Worm (Caenorhabditis elegans) whole organism, late embryonic: ENCODE data around the gene fbxa-208.
A peak's percentile ranks its signal among the peaks of the same experiment; 100 is the strongest.

ENCODE experiments used
- C38D4.7 ChIP-seq: fragments of 200-800 bp; sonication (Bioruptor generic); optimal IDR thresholded peaks from 2 replicates; lab custom pipeline; 2018; ENCODE audit warnings: mild to moderate bottlenecking, missing genetic modification characterization, moderate library complexity, missing compliant biosample characterization
- K09A11.1 ChIP-seq: sonication (generic microtip); optimal IDR thresholded peaks from 2 replicates; lab custom pipeline; 2017; ENCODE audit warnings: antibody characterized with exemption, mild to moderate bottlenecking, missing genetic modification characterization, missing compliant biosample characterization; ENCODE audit not compliant: insufficient read depth
- ceh-2 ChIP-seq: sonication (generic microtip); optimal IDR thresholded peaks from 2 replicates; lab custom pipeline; 2016; ENCODE audit warnings: missing genotype, missing genetic modification characterization, missing compliant biosample characterization
- ceh-45 ChIP-seq: fragments of 200-800 bp; sonication (Bioruptor generic); IDR thresholded peaks from 2 replicates; pipeline ENCODE4 v1.3.6; 2022; ENCODE audit warnings: missing genetic modification reagents, missing genetic modification characterization, missing compliant biosample characterization
- ceh-9 ChIP-seq: sonication (generic microtip); optimal IDR thresholded peaks from 2 replicates; lab custom pipeline; 2016; ENCODE audit warnings: mild to moderate bottlenecking, missing genetic modification characterization, inconsistent platforms, missing compliant biosample characterization
- che-1 ChIP-seq: sonication (generic microtip); optimal IDR thresholded peaks from 2 replicates; lab custom pipeline; 2016; ENCODE audit warnings: mild to moderate bottlenecking, missing genetic modification characterization, missing compliant biosample characterization
- dmd-4 ChIP-seq: sonication (generic microtip); optimal IDR thresholded peaks from 2 replicates; lab custom pipeline; 2016; ENCODE audit warnings: borderline replicate concordance, missing genetic modification characterization, missing compliant biosample characterization
- dve-1 ChIP-seq: sonication (generic microtip); optimal IDR thresholded peaks from 2 replicates; lab custom pipeline; 2017; ENCODE audit warnings: antibody characterized with exemption, mild to moderate bottlenecking, missing genetic modification characterization, missing compliant biosample characterization
- elt-2 ChIP-seq: sonication (generic microtip); optimal IDR thresholded peaks from 2 replicates; lab custom pipeline; 2016; ENCODE audit warnings: missing genetic modification reagents, missing genetic modification characterization, missing compliant biosample characterization
- elt-4 ChIP-seq: sonication (generic microtip); optimal IDR thresholded peaks from 2 replicates; lab custom pipeline; 2016; ENCODE audit warnings: missing genetic modification characterization, missing compliant biosample characterization
- ets-4 ChIP-seq: sonication (generic microtip); optimal IDR thresholded peaks from 2 replicates; lab custom pipeline; 2016; ENCODE audit warnings: missing genetic modification characterization, missing compliant biosample characterization
- fkh-10 ChIP-seq: fragments of 150-350 bp; optimal IDR thresholded peaks from 2 replicates; lab custom pipeline; 2014; ENCODE audit warnings: missing biosample characterization, missing genetic modification reagents, missing genetic modification characterization
- gmeb-2 ChIP-seq: sonication (generic microtip); optimal IDR thresholded peaks from 2 replicates; lab custom pipeline; 2016; ENCODE audit warnings: missing genetic modification characterization, inconsistent platforms, missing compliant biosample characterization
- hlh-30 ChIP-seq: sonication (generic microtip); optimal IDR thresholded peaks from 2 replicates; lab custom pipeline; 2017; ENCODE audit warnings: antibody characterized with exemption, missing genetic modification characterization, missing compliant biosample characterization; ENCODE audit not compliant: insufficient read depth
- hlh-6 ChIP-seq: sonication (generic microtip); optimal IDR thresholded peaks from 2 replicates; lab custom pipeline; 2016; ENCODE audit warnings: missing genotype, missing genetic modification characterization, missing compliant biosample characterization
- lim-6 ChIP-seq: sonication (generic microtip); optimal IDR thresholded peaks from 2 replicates; lab custom pipeline; 2016; ENCODE audit warnings: missing genetic modification characterization, missing compliant biosample characterization
- madf-2 ChIP-seq: sonication (generic microtip); optimal IDR thresholded peaks from 2 replicates; lab custom pipeline; 2017; ENCODE audit warnings: missing genetic modification characterization, missing compliant biosample characterization
- mec-3 ChIP-seq: sonication (generic microtip); optimal IDR thresholded peaks from 2 replicates; lab custom pipeline; 2016; ENCODE audit warnings: borderline replicate concordance, missing genetic modification characterization, missing compliant biosample characterization
- nhr-11 ChIP-seq: fragments of 150-350 bp; optimal IDR thresholded peaks from 2 replicates; lab custom pipeline; 2014; ENCODE audit warnings: missing biosample characterization, missing genetic modification characterization
- npax-4 ChIP-seq: sonication (generic microtip); optimal IDR thresholded peaks from 2 replicates; lab custom pipeline; 2016; ENCODE audit warnings: missing genetic modification characterization, missing compliant biosample characterization
- pax-1 ChIP-seq: fragments of 150-350 bp; optimal IDR thresholded peaks from 2 replicates; lab custom pipeline; 2014; ENCODE audit warnings: missing biosample characterization, missing genetic modification characterization
- pha-2 ChIP-seq: sonication (generic microtip); optimal IDR thresholded peaks from 2 replicates; lab custom pipeline; 2017; ENCODE audit warnings: mild to moderate bottlenecking, missing genetic modification characterization, missing compliant biosample characterization
- pha-4 ChIP-seq: fragments of 150-350 bp; optimal IDR thresholded peaks from 2 replicates; lab custom pipeline; 2018; ENCODE audit warnings: missing biosample characterization, missing genetic modification reagents, missing genetic modification characterization
- pqm-1 ChIP-seq: sonication (generic microtip); optimal IDR thresholded peaks from 2 replicates; lab custom pipeline; 2016; ENCODE audit warnings: missing genetic modification characterization, missing compliant biosample characterization
- sox-2 ChIP-seq: fragments of 200-800 bp; sonication (Bioruptor generic); IDR thresholded peaks from 2 replicates; pipeline ENCODE4 v1.3.6; 2022; ENCODE audit warnings: missing genetic modification reagents, missing genetic modification characterization, missing compliant biosample characterization
- sox-4 ChIP-seq: sonication (generic microtip); optimal IDR thresholded peaks from 2 replicates; lab custom pipeline; 2017; ENCODE audit warnings: mild to moderate bottlenecking, missing genetic modification characterization, inconsistent platforms, missing compliant biosample characterization
- syd-9 ChIP-seq: sonication (generic microtip); optimal IDR thresholded peaks from 2 replicates; lab custom pipeline; 2016; ENCODE audit warnings: mild to moderate bottlenecking, missing genetic modification characterization, moderate library complexity, missing compliant biosample characterization
- unc-3 ChIP-seq, 2 experiments: fragments of 200-800 bp in 1 of 2; sonication (Bioruptor generic) in 1 of 2; sonication (generic microtip) in 1 of 2; conservative IDR thresholded peaks in 1 of 2; optimal IDR thresholded peaks in 1 of 2; 2 replicates each; pipeline versions ENCODE4 v1.3.6 to Lab custom; 2016 to 2022; ENCODE audit warnings: missing compliant biosample characterization in 2 of 2, missing genetic modification characterization in 2 of 2, missing genetic modification reagents in 1 of 2
- unc-42 ChIP-seq: sonication (generic microtip); optimal IDR thresholded peaks from 2 replicates; lab custom pipeline; 2016; ENCODE audit warnings: missing genotype, missing genetic modification characterization, missing compliant biosample characterization
- unc-86 ChIP-seq: sonication (generic microtip); optimal IDR thresholded peaks from 2 replicates; lab custom pipeline; 2016; ENCODE audit warnings: missing genetic modification characterization, missing compliant biosample characterization
- ztf-16 ChIP-seq: sonication (generic microtip); optimal IDR thresholded peaks from 2 replicates; lab custom pipeline; 2017; ENCODE audit warnings: missing genetic modification characterization, missing compliant biosample characterization

Gene fbxa-208

DNA sequence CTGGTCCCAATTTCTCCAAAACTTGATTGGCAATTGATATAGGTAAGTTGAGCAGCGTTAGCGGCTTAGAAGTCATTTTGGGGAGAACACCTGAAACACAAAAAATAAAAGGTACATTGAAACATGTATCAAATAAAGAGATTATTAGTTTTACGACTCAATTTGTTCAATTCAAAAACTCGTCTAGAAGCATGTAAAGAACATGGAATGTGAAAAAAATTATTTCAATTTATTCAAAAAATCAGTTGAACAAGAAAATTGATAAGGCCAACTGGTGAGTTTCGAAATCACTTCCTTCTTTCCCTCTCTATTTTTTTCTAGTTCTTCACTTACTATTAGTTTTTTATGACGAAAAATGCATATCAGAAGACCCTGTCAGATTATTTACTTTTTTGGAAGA is 18.9 kb downstream of the fbxa-208 start, which contains the start of gene fbxa-30:
TSS of gene fbxa-30 (minus strand) at position 101 of the 400 bp plus-strand sequence.
- TF ChIP-seq pha-4 (tag; lab: Kevin White, UChicago), result no peak
- TF ChIP-seq dve-1, result no peak
- no peak for TF ChIP-seq unc-86
- no peak for TF ChIP-seq syd-9
- no peak for TF ChIP-seq ceh-2 (tag; lab: Kevin White, UChicago)
- TF ChIP-seq sox-4 (tag; lab: Kevin White, UChicago), result no peak
- no peak for TF ChIP-seq C38D4.7 (GFP tag; lab: Kevin White, UChicago)
- no peak for TF ChIP-seq hlh-30
- TF ChIP-seq hlh-6 (tag; lab: Kevin White, UChicago), result no peak
- TF ChIP-seq lim-6, result no peak
- TF ChIP-seq ceh-45 (GFP tag; lab: Robert Waterston, UW), result no peak
- no peak for TF ChIP-seq sox-2

DNA sequence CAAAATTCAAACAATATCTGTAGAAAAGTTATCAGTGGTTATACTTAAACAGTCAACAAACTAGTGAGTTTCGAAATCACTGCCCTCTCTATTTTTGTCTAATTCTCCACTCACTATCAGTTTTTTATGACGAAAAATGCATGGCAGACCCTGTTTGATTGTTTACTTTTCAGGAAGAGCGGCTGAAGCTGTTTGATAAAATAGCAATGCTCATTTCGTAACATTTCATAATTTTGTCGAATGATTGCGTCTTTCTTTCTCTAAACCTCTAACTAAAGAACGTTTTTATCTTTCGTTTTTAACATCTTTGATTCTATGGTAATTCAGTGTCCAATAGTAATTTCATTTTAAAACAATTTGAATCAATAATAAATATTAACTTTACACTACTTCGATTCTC is 22.6 kb downstream of the fbxa-208 start:
- TF ChIP-seq elt-2 (tag; lab: Kevin White, UChicago) (peak; percentile 43), ets-4 (tag; lab: Kevin White, UChicago) (no peak), syd-9 (no peak), pqm-1 (peak; percentile 45), pha-2 (no peak), mec-3 (tag; lab: Kevin White, UChicago) (no peak), unc-3 (GFP tag; conservative IDR thresholded peaks at IDR 0.05; lab: Robert Waterston, UW) (no peak), unc-3 (tag; optimal IDR thresholded peaks at IDR 0.05; lab: Kevin White, UChicago) (no peak), ztf-16 (no peak)

DNA sequence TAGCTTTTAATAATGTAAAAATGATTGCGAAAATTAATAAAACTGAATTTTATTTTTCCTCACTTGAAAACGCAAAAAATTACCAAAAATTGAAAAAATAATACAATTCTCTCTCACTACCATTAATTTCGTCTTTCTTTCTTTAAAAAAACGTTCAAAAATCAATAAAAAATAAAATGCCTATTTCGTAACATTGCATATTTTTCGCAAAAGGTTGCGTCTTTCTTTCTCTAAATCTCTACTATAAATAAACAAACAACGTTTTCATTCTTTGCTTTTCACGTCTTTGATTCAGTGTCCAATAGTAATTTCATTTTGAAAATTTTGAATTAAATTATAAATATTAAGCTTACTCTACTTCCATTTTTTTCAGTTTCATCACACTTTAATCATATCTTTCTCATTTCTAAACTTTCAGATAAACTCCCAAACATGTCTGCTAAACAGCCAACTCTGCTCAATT is 28.0 kb downstream of the fbxa-208 start, which contains the start of gene fbxa-37:
TSS of gene fbxa-37 (plus strand) at position 413 of the 463 bp plus-strand sequence.
- TF ChIP-seq unc-42 (tag; lab: Kevin White, UChicago) (no peak), gmeb-2 (tag; lab: Kevin White, UChicago) (no peak), nhr-11 (tag; lab: Kevin White, UChicago) (no peak), fkh-10 (GFP tag; lab: Kevin White, UChicago) (no peak)

DNA sequence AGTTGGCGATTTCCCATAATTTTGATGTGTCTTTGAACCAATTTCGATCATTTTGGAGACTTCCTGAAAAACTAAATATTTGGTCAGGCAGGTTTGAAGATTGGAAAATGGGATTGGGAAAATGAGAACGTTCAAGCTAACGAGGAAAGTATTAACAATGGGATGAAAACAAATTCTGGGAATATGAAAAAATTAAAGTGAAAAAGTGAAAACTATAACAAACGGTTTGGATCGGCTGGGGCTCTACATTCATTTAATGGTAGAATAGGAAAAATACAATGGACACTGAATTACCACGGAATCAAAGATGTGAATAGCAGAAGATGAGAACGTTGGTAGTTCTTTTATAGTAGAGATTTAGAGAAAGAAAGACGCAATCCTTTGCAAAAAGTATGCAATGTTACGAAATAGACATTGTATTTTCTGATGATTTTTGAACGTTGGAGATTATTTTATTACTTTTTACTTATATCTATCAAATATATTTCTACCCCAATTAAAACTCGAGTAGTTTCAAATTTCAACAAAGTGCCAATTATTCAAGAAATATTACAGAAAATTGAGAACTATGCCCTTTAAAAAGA is 31.9 kb downstream of the fbxa-208 start, which contains the start of gene fbxa-50:
TSS of gene fbxa-50 (minus strand) at position 51 of the 584 bp plus-strand sequence.
- TF ChIP-seq unc-3 (GFP tag; conservative IDR thresholded peaks at IDR 0.05; lab: Robert Waterston, UW), result no peak
- no peak for TF ChIP-seq unc-3 (tag; optimal IDR thresholded peaks at IDR 0.05; lab: Kevin White, UChicago)
- no peak for TF ChIP-seq lim-6
- no peak for TF ChIP-seq gmeb-2 (tag; lab: Kevin White, UChicago)
- TF ChIP-seq dmd-4 (tag; lab: Kevin White, UChicago), result no peak
- no peak for TF ChIP-seq pax-1 (tag; lab: Kevin White, UChicago)
- no peak for TF ChIP-seq ceh-45 (GFP tag; lab: Robert Waterston, UW)
- no peak for TF ChIP-seq unc-86
- no peak for TF ChIP-seq che-1 (tag; lab: Kevin White, UChicago)
- no peak for TF ChIP-seq madf-2
- no peak for TF ChIP-seq ets-4 (tag; lab: Kevin White, UChicago)
- TF ChIP-seq elt-4 (tag; lab: Kevin White, UChicago), result no peak
- no peak for TF ChIP-seq npax-4
- TF ChIP-seq ceh-2 (tag; lab: Kevin White, UChicago), result no peak
- no peak for TF ChIP-seq ceh-9 (tag; lab: Kevin White, UChicago)
- no peak for TF ChIP-seq K09A11.1 (tag; lab: Kevin White, UChicago)

DNA sequence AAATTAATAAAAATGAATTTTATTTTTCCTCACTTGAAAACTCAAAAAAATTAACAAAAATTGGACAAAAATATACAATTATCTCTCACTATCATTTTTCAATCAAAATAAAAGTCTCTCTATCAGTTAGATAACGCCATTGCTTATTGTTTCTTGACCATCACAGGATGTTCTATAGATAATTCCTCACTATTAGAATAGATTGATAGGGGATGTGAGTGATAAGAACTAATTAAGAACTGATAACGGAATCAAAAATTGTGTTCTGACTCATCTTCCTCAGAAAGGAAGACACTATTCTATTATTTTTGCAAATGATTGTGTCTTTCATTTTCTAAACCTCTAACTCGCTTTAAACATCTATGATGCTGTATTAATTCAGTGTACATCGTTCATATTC is 32.5 kb downstream of the fbxa-208 start:
- TF ChIP-seq madf-2, result no peak
- peak; percentile 96 for TF ChIP-seq elt-2 (tag; lab: Kevin White, UChicago)
- no peak for TF ChIP-seq mec-3 (tag; lab: Kevin White, UChicago)
- TF ChIP-seq fkh-10 (GFP tag; lab: Kevin White, UChicago), result no peak
- no peak for TF ChIP-seq ztf-16
